Fruit fly (Drosophila melanogaster) whole organism, embryonic: ENCODE measurements around the gene Fas2.

Experiments
- CG10147 ChIP-seq: fragments of 200-800 bp; sonication (Bioruptor generic); optimal IDR thresholded peaks from 2 replicates; lab custom pipeline; 2019; ENCODE audit warnings: missing biosample characterization, mild to moderate bottlenecking, missing genetic modification characterization, moderate library complexity
- CG10431 ChIP-seq: fragments of 200-800 bp; sonication (Bioruptor generic); optimal IDR thresholded peaks from 3 replicates; lab custom pipeline; 2018; ENCODE audit warnings: missing biosample characterization, mild to moderate bottlenecking, missing genetic modification characterization
- CG10543 ChIP-seq: fragments of 200-800 bp; sonication (Bioruptor generic); optimal IDR thresholded peaks from 3 replicates; lab custom pipeline; 2017; ENCODE audit warnings: missing biosample characterization, mild to moderate bottlenecking, missing genetic modification characterization, moderate library complexity
- CG10654 ChIP-seq: fragments of 200-800 bp; sonication (Bioruptor generic); optimal IDR thresholded peaks from 2 replicates; lab custom pipeline; 2016; ENCODE audit warnings: missing biosample characterization, missing genetic modification characterization
- CG12391 ChIP-seq: fragments of 200-800 bp; sonication (Bioruptor generic); optimal IDR thresholded peaks from 3 replicates; lab custom pipeline; 2018; ENCODE audit warnings: missing biosample characterization, mild to moderate bottlenecking, missing genetic modification characterization, moderate library complexity
- CG12659 ChIP-seq: fragments of 200-800 bp; sonication (Bioruptor generic); optimal IDR thresholded peaks from 3 replicates; lab custom pipeline; 2017; ENCODE audit warnings: mild to moderate bottlenecking, missing biosample characterization, missing genetic modification reagents, missing genetic modification characterization
- CG12744 ChIP-seq: fragments of 200-800 bp; sonication (Bioruptor generic); optimal IDR thresholded peaks from 2 replicates; lab custom pipeline; 2016; ENCODE audit warnings: missing biosample characterization, missing genetic modification characterization
- CG14050 ChIP-seq: fragments of 200-800 bp; sonication (Bioruptor generic); IDR thresholded peaks from 3 replicates; pipeline ENCODE4 v1.3.6; 2022; ENCODE audit warnings: missing biosample characterization, missing genetic modification characterization
- CG15011 ChIP-seq: fragments of 200-800 bp; sonication (Bioruptor generic); optimal IDR thresholded peaks from 3 replicates; lab custom pipeline; 2018; ENCODE audit warnings: missing biosample characterization, mild to moderate bottlenecking, missing genetic modification characterization
- CG15479 ChIP-seq: fragments of 200-800 bp; sonication (Bioruptor generic); optimal IDR thresholded peaks from 3 replicates; lab custom pipeline; 2019; ENCODE audit warnings: missing biosample characterization, mild to moderate bottlenecking, missing genetic modification characterization, moderate library complexity
- CG15696 ChIP-seq: fragments of 200-800 bp; sonication (Bioruptor generic); optimal IDR thresholded peaks from 2 replicates; lab custom pipeline; 2019; ENCODE audit warnings: missing biosample characterization, mild to moderate bottlenecking, missing genetic modification characterization, moderate library complexity
- CG16779 ChIP-seq: fragments of 200-800 bp; sonication (Bioruptor generic); IDR thresholded peaks from 2 replicates; pipeline ENCODE4 v1.3.6; 2022; ENCODE audit warnings: missing biosample characterization, missing genetic modification characterization
- CG17612 ChIP-seq: fragments of 200-800 bp; sonication (Bioruptor generic); IDR thresholded peaks from 2 replicates; pipeline ENCODE4 v1.3.6; 2022; ENCODE audit warnings: missing biosample characterization, missing genetic modification characterization
- CG2678 ChIP-seq: fragments of 200-800 bp; sonication (Bioruptor generic); optimal IDR thresholded peaks from 3 replicates; lab custom pipeline; 2019; ENCODE audit warnings: missing biosample characterization, mild to moderate bottlenecking, missing genetic modification characterization, moderate library complexity
- CG30403 ChIP-seq: fragments of 200-800 bp; sonication (Bioruptor generic); optimal IDR thresholded peaks from 3 replicates; lab custom pipeline; 2016; ENCODE audit warnings: missing biosample characterization, missing genetic modification characterization
- CG31388 ChIP-seq: fragments of 200-800 bp; sonication (Bioruptor generic); optimal IDR thresholded peaks from 2 replicates; lab custom pipeline; 2016; ENCODE audit warnings: missing biosample characterization, missing genetic modification characterization
- CG3163 ChIP-seq: fragments of 200-800 bp; sonication (Bioruptor generic); optimal IDR thresholded peaks from 3 replicates; lab custom pipeline; 2016; ENCODE audit warnings: missing biosample characterization, missing genetic modification characterization
- CG32767 ChIP-seq: fragments of 200-800 bp; sonication (Bioruptor generic); IDR thresholded peaks from 2 replicates; pipeline ENCODE4 v1.3.6; 2022; ENCODE audit warnings: missing biosample characterization, missing genetic modification characterization
- CG32772 ChIP-seq: fragments of 200-800 bp; sonication (Bioruptor generic); IDR thresholded peaks from 2 replicates; pipeline ENCODE4 v1.3.6; 2022; ENCODE audit warnings: missing biosample characterization, missing genetic modification characterization
- CG33557 ChIP-seq: fragments of 200-800 bp; sonication (Bioruptor generic); optimal IDR thresholded peaks from 2 replicates; lab custom pipeline; 2019; ENCODE audit warnings: missing biosample characterization, mild to moderate bottlenecking, missing genetic modification characterization, moderate library complexity
- CG42726 ChIP-seq: fragments of 200-800 bp; sonication (Bioruptor generic); IDR thresholded peaks from 2 replicates; pipeline ENCODE4 v1.3.6; 2022; ENCODE audit warnings: missing biosample characterization, missing genetic modification characterization; ENCODE audit not compliant: partially characterized antibody
- CG4730 ChIP-seq: fragments of 200-800 bp; sonication (Bioruptor generic); IDR thresholded peaks from 2 replicates; pipeline ENCODE4 v1.3.6; 2022; ENCODE audit warnings: missing biosample characterization, missing genetic modification characterization
- CG6175 ChIP-seq: fragments of 200-800 bp; sonication (Bioruptor generic); IDR thresholded peaks from 3 replicates; pipeline ENCODE4 v1.3.6; 2022; ENCODE audit warnings: missing biosample characterization, missing genetic modification characterization
- CG6683 ChIP-seq: fragments of 200-800 bp; sonication (Bioruptor generic); optimal IDR thresholded peaks from 2 replicates; lab custom pipeline; 2017; ENCODE audit warnings: missing biosample characterization, mild to moderate bottlenecking, missing genetic modification characterization, missing genetic modification reagents
- CG8924 ChIP-seq: fragments of 200-800 bp; optimal IDR thresholded peaks from 3 replicates; lab custom pipeline; 2019; ENCODE audit warnings: missing biosample characterization, mild to moderate bottlenecking, missing genetic modification characterization, moderate library complexity
- Dll ChIP-seq: fragments of 200-800 bp; sonication (Bioruptor generic); IDR thresholded peaks from 4 replicates; pipeline ENCODE4 v1.3.6; 2022; ENCODE audit warnings: missing biosample characterization, missing genetic modification characterization; ENCODE audit not compliant: partially characterized antibody
- HmgD ChIP-seq: fragments of 200-800 bp; sonication (Bioruptor generic); optimal IDR thresholded peaks from 3 replicates; lab custom pipeline; 2016; ENCODE audit warnings: missing biosample characterization, missing genetic modification characterization
- Hr3 ChIP-seq: fragments of 200-800 bp; sonication (Bioruptor generic); optimal IDR thresholded peaks from 3 replicates; lab custom pipeline; 2016; ENCODE audit warnings: missing biosample characterization, missing genetic modification characterization
- NC2β ChIP-seq: fragments of 200-800 bp; sonication (Bioruptor generic); optimal IDR thresholded peaks from 2 replicates; lab custom pipeline; 2016; ENCODE audit warnings: missing biosample characterization, missing genetic modification characterization
- NFAT ChIP-seq: fragments of 200-800 bp; sonication (Bioruptor generic); IDR thresholded peaks from 2 replicates; pipeline ENCODE4 v1.3.6; 2022; ENCODE audit warnings: missing biosample characterization, missing genetic modification characterization
- Ravus ChIP-seq: fragments of 200-800 bp; sonication (Bioruptor generic); IDR thresholded peaks from 2 replicates; pipeline ENCODE4 v1.3.6; 2022; ENCODE audit warnings: missing biosample characterization, missing genetic modification characterization
- Tbp ChIP-seq: fragments of >200 bp; optimal IDR thresholded peaks from 2 replicates; lab custom pipeline; 2018; ENCODE audit warnings: missing biosample characterization, missing genetic modification characterization
- Usf ChIP-seq: fragments of 200-800 bp; sonication (Bioruptor generic); optimal IDR thresholded peaks from 2 replicates; lab custom pipeline; 2017; ENCODE audit warnings: missing genotype, missing biosample characterization, missing genetic modification characterization
- bbx ChIP-seq: fragments of 200-800 bp; sonication (Bioruptor generic); IDR thresholded peaks from 2 replicates; pipeline ENCODE4 v1.3.6; 2022; ENCODE audit warnings: missing biosample characterization, missing genetic modification characterization; ENCODE audit not compliant: partially characterized antibody
- bsh ChIP-seq, 2 experiments: fragments of 200-800 bp; sonication (Bioruptor generic); optimal IDR thresholded peaks; 2 replicates each; lab custom pipeline; 2017 to 2018; ENCODE audit warnings: mild to moderate bottlenecking in 2 of 2, missing biosample characterization in 2 of 2, missing genetic modification characterization in 2 of 2, moderate library complexity in 1 of 2
- cas ChIP-seq: fragments of 200-800 bp; sonication (Bioruptor generic); IDR thresholded peaks from 2 replicates; pipeline ENCODE4 v1.3.6; 2022; ENCODE audit warnings: missing biosample characterization, missing genetic modification characterization
- cato ChIP-seq: fragments of 200-800 bp; sonication (Bioruptor generic); optimal IDR thresholded peaks from 2 replicates; lab custom pipeline; 2016; ENCODE audit warnings: missing biosample characterization, missing genetic modification characterization, borderline replicate concordance
- cg ChIP-seq: fragments of 200-800 bp; sonication (Bioruptor generic); optimal IDR thresholded peaks from 3 replicates; lab custom pipeline; 2019; ENCODE audit warnings: missing biosample characterization, mild to moderate bottlenecking, missing genetic modification characterization, moderate library complexity
- chn ChIP-seq: fragments of 200-800 bp; sonication (Bioruptor generic); optimal IDR thresholded peaks from 2 replicates; lab custom pipeline; 2016; ENCODE audit warnings: missing biosample characterization, missing genetic modification characterization
- crol ChIP-seq: fragments of 200-800 bp; sonication (Bioruptor generic); IDR thresholded peaks from 2 replicates; pipeline ENCODE4 v1.3.6; 2022; ENCODE audit warnings: missing biosample characterization, missing genetic modification characterization
- crp ChIP-seq, 2 experiments: fragments of 200-800 bp; sonication (Bioruptor generic); optimal IDR thresholded peaks; 2 replicates in 1 of 2; 3 replicates in 1 of 2; lab custom pipeline; 2017; ENCODE audit warnings: missing biosample characterization in 2 of 2, missing genetic modification characterization in 2 of 2, mild to moderate bottlenecking in 1 of 2, moderate library complexity in 1 of 2
- da ChIP-seq: fragments of 200-800 bp; sonication (Bioruptor generic); optimal IDR thresholded peaks from 2 replicates; lab custom pipeline; 2016; ENCODE audit warnings: missing biosample characterization, missing genetic modification characterization
- ems ChIP-seq: fragments of 200-800 bp; sonication (Bioruptor generic); optimal IDR thresholded peaks from 3 replicates; lab custom pipeline; 2016; ENCODE audit warnings: missing biosample characterization, missing genetic modification characterization
- kah ChIP-seq: fragments of 200-800 bp; sonication (Bioruptor generic); optimal IDR thresholded peaks from 2 replicates; lab custom pipeline; 2018; ENCODE audit warnings: missing biosample characterization, mild to moderate bottlenecking, missing genetic modification characterization
- ken ChIP-seq: fragments of 200-800 bp; sonication (Bioruptor generic); IDR thresholded peaks from 3 replicates; pipeline ENCODE4 v1.3.6; 2022; ENCODE audit warnings: missing biosample characterization, missing genetic modification characterization
- lbe ChIP-seq: fragments of 200-800 bp; sonication (Bioruptor generic); optimal IDR thresholded peaks from 2 replicates; lab custom pipeline; 2016; ENCODE audit warnings: missing biosample characterization, mild to moderate bottlenecking, missing genetic modification characterization
- rib ChIP-seq: fragments of 200-800 bp; sonication (Bioruptor generic); IDR thresholded peaks from 2 replicates; pipeline ENCODE4 v1.3.6; 2022; ENCODE audit warnings: missing biosample characterization, missing genetic modification characterization
- sna ChIP-seq: fragments of 200-800 bp; sonication (Bioruptor generic); IDR thresholded peaks from 2 replicates; pipeline ENCODE4 v1.3.6; 2022; ENCODE audit warnings: missing biosample characterization, missing genetic modification characterization; ENCODE audit not compliant: partially characterized antibody
- toy ChIP-seq: fragments of 200-800 bp; sonication (Bioruptor generic); IDR thresholded peaks from 2 replicates; pipeline ENCODE4 v1.3.6; 2022; ENCODE audit warnings: missing biosample characterization, missing genetic modification characterization
- tup ChIP-seq: fragments of 200-800 bp; sonication (Bioruptor generic); optimal IDR thresholded peaks from 2 replicates; lab custom pipeline; 2016; ENCODE audit warnings: missing biosample characterization, mild to moderate bottlenecking, missing genetic modification characterization, moderate library complexity
- zfh2 ChIP-seq: fragments of 200-800 bp; sonication (Bioruptor generic); optimal IDR thresholded peaks from 2 replicates; lab custom pipeline; 2016; ENCODE audit warnings: missing biosample characterization, missing genetic modification characterization

Fas2 gene

dm6 chrX:4105830-4106233 is 100.1 kb downstream of the Fas2 start, which contains the start of gene cib (continued):
- TF ChIP-seq bbx (GFP tag; lab: Robert Waterston, UW) (peak; percentile 90), CG10147 (GFP tag; lab: Kevin White, UChicago) (no peak), CG10431 (GFP tag; lab: Kevin White, UChicago) (peak; percentile 53), CG32767 (GFP tag; lab: Robert Waterston, UW) (no peak), cg (GFP tag; lab: Kevin White, UChicago) (no peak), Hr3 (no peak), CG2678 (tag; lab: Kevin White, UChicago) (no peak), CG32772 (GFP tag; lab: Robert Waterston, UW) (peak; percentile 43; the same call in 1 of the 2 replicates), CG42726 (GFP tag; lab: Robert Waterston, UW) (peak; percentile 87), CG30403 (GFP tag; lab: Kevin White, UChicago) (no peak), Usf (GFP tag; lab: Kevin White, UChicago) (no peak), CG6683 (GFP tag; lab: Kevin White, UChicago) (no peak), CG31388 (GFP tag; lab: Kevin White, UChicago) (no peak), ken (GFP tag; lab: Robert Waterston, UW) (0 out of 3 replicates have a peak, but pooled peaks have one; percentile 39), NC2β (GFP tag; lab: Kevin White, UChicago) (peak; percentile 65), zfh2 (no peak), CG33557 (GFP tag; lab: Kevin White, UChicago) (peak; percentile 31), CG15479 (GFP tag; lab: Kevin White, UChicago) (no peak), NFAT (GFP tag; lab: Robert Waterston, UW) (no peak), CG12659 (GFP tag; lab: Kevin White, UChicago) (peak; percentile 81), bsh (GFP tag; optimal IDR thresholded peaks at IDR 0.05; lab: Kevin White, UChicago) (peak; percentile 3 to 7), CG3163 (GFP tag; lab: Kevin White, UChicago) (peak; percentile 26), HmgD (peak; percentile 68), CG17612 (GFP tag; lab: Robert Waterston, UW) (no peak), chn (peak; percentile 13), Ravus (GFP tag; lab: Robert Waterston, UW) (no peak), crol (GFP tag; lab: Robert Waterston, UW) (0 out of 2 replicates have a peak, but pooled peaks have one; percentile 32), CG10654 (GFP tag; lab: Kevin White, UChicago) (no peak), da (no peak), sna (peak; percentile 68), ems (GFP tag; lab: Kevin White, UChicago) (peak; percentile 29), Tbp (GFP tag; lab: Kevin White, UChicago) (peak; percentile 61), CG8924 (tag; lab: Kevin White, UChicago) (peak; percentile 28), lbe (GFP tag; lab: Kevin White, UChicago) (peak; percentile 42), CG16779 (no peak), CG15696 (tag; lab: Kevin White, UChicago) (no peak), CG4730 (GFP tag; lab: Robert Waterston, UW) (no peak), toy (GFP tag; lab: Robert Waterston, UW) (no peak), cato (no peak), CG10543 (GFP tag; lab: Kevin White, UChicago) (peak; percentile 58), kah (GFP tag; lab: Kevin White, UChicago) (no peak), CG6175 (no peak), CG12744 (GFP tag; lab: Kevin White, UChicago) (peak; percentile 66), Dll (peak; percentile 78), rib (GFP tag; lab: Robert Waterston, UW) (0 out of 2 replicates have a peak, but pooled peaks have one; percentile 32), crp (GFP tag; optimal IDR thresholded peaks at IDR 0.05; lab: Kevin White, UChicago) (no peak), CG12391 (tag; lab: Kevin White, UChicago) (peak; percentile 38), CG14050 (GFP tag; lab: Robert Waterston, UW) (no peak), tup (GFP tag; lab: Kevin White, UChicago) (no peak), CG15011 (GFP tag; lab: Kevin White, UChicago) (no peak), cas (GFP tag; lab: Robert Waterston, UW) (no peak)
